Worm (Caenorhabditis elegans): ENCODE measurements around the gene K01D12.10.

DNA sequence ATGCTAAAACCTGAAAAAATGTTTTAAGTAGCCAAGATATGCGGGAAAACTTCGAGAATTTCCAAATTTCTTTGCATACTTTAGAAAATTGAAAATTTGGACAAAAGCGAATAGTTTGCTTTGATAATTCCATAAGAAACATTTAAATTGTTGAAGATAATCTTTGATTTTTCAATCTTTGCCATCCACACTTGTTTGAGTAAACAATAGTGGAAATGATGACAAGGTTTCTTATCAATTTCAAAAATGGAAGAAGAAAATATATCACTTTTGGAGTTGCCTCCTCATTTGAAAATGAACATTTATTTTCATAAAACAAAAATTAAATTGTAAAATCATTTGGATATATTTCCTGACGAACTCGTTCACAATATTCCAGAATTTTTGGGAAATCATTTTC is 8.3 kb downstream of the K01D12.10 start:
- TF ChIP-seq dpl-1 (GFP tag; optimal IDR thresholded peaks at IDR 0.05): no peak
- no peak for TF ChIP-seq ceh-91 (GFP tag; IDR thresholded peaks at IDR 0.05)
- TF ChIP-seq ama-1 (optimal IDR thresholded peaks at IDR 0.05): no peak
- no peak for TF ChIP-seq ama-1 (GFP tag; optimal IDR thresholded peaks at IDR 0.05)
- TF ChIP-seq snpc-4 (GFP tag; optimal IDR thresholded peaks at IDR 0.05): no peak
- no peak for TF ChIP-seq snpc-4 (tag; optimal IDR thresholded peaks at IDR 0.05)
- no peak for TF ChIP-seq mel-28 (tag; optimal IDR thresholded peaks at IDR 0.05; ENCODE audit: borderline replicate concordance)
- no peak for TF ChIP-seq ceh-40 (GFP tag; IDR thresholded peaks at IDR 0.05)

Data from whole organism, young adult.